Fruit fly (Drosophila melanogaster) S2 (cell line): ENCODE data around the gene CG12689.

ENCODE experiments used
- CG8478 ChIP-seq: fragments of >200 bp; optimal IDR thresholded peaks from 2 replicates; lab custom pipeline; 2018
- CTCF ChIP-seq, 2 experiments: fragments of >200 bp; optimal IDR thresholded peaks; 2 replicates each; lab custom pipeline; 2018

Gene CG12689

DNA sequence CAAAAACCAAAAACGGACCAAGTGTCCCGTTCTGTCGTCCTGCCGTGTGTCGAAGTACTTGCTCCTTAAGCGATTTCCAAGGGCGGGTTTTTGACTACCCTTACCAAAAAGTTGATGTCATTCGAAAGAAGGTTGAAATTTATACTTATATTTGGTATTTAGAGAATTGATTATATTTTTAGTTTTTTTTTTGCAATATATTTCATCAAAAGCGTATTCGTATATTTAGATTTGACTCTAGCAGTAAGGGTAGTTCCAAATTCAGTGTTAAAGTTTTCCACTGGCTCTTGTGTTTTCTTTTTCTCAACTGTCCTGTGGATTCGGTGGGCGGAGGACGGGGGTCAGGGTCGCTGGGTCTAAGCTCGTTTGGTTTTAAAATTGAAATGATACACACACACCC, 35.2 kb downstream of the CG12689 start:
- TF ChIP-seq CTCF (optimal IDR thresholded peaks at IDR 0.05; lab: Kevin White, UChicago), result no peak
- TF ChIP-seq CG8478 (lab: Kevin White, UChicago), result no peak

DNA sequence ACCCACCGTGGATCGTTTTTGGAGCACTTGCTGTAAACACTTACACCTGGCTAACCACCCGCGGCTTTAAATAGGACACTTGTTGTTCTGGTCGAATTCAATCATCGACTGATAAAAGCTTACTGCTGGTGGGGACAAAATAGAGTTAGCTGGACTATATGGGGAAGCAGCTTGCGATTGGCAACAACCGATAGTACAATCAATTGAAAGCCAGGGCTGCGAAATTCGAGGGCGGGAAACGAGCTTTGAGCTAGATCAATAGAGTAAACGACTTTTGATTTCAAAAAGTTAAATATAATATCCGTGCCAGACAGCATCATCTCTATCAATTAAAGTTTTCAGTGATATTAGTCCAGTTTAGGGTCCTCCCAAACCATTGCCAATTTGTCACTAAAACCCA, 38.0 kb downstream of the CG12689 start, which contains the start of gene CG32719:
Gene CG32719, minus strand, starts transcription at position 101 of the 400 bp plus-strand sequence.
- TF ChIP-seq CG8478 (lab: Kevin White, UChicago) (no peak), CTCF (optimal IDR thresholded peaks at IDR 0.05; lab: Kevin White, UChicago) (no peak)

DNA sequence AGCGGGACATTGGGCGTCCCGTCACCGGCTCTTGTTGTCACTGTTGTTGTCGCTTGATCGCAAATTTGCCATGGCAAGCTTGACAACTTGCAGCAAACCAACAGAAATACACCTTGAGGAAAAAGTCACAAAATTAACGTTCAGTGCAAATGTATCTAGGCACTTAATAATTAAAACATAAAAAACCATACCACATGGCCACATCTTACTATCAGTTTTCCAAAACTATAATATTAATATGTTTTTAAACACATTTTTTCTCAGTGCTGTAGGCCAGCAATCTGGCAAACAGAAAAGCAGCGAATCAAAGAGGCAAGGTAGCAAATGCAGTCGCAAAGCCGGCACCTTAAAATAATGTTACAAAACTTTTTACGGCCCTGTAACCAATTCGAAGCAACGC, 39.6 kb downstream of the CG12689 start:
- TF ChIP-seq CTCF (optimal IDR thresholded peaks at IDR 0.05; lab: Kevin White, UChicago) (no peak), CG8478 (lab: Kevin White, UChicago) (no peak)

DNA sequence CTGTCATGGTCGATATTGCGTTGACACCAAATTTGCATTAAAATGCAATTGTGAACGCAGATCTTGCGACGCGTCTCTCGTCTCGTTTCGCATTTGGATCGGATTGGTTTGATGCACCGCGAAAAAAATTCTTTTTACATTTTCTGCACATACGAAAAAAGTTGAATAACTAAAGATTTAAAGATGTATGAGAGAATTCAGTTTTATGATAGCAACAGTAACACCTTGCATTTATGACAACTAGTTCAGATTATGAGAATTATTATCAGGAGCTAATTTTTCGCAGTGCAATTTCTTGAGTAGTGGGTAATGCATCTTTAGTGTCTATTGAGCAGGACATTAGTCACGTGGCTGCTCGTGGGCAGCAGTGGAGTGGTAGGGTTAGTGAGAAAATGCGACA, 42.0 kb downstream of the CG12689 start:
- no peak for TF ChIP-seq CTCF (optimal IDR thresholded peaks at IDR 0.05; lab: Kevin White, UChicago)
- TF ChIP-seq CG8478 (lab: Kevin White, UChicago), result no peak

DNA sequence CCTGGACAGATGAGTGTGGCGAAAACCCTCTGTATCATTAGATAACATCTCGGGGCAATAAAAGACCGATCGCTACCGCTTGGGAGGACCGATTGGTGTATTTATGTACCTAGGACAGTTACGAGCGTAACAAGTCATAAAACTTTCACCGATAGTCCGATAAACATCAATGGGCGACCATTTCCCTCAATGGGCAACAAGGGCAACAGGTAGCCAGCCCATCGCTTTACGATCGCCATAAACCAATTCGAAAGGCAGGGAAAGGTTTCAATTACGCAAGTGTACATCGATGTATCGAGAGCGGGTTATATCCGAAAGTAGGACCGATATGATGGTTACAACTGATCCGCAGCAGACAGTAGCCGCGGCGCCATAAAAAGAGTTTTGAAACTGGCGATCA, 43.4 kb downstream of the CG12689 start:
- TF ChIP-seq CG8478 (lab: Kevin White, UChicago), result no peak
- no peak for TF ChIP-seq CTCF (optimal IDR thresholded peaks at IDR 0.05; lab: Kevin White, UChicago)

DNA sequence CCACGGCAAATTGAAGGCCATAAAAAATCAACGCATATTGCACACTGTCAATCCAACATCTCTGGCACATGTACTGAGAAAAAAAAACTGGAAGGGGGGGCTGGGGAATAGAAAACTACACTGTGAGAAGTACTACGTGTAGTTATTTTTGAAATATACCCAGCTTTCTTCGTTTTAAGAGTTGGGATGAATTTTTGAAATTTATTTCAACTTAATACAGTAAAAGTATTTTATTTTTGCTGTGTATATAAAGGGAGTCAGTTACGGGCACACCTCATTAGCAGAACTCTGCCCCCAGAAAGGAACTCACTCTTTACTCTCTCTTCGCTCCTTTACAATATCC, 44.5 kb downstream of the CG12689 start:
- TF ChIP-seq CG8478 (lab: Kevin White, UChicago) (no peak), CTCF (optimal IDR thresholded peaks at IDR 0.05; lab: Kevin White, UChicago) (no peak)

DNA sequence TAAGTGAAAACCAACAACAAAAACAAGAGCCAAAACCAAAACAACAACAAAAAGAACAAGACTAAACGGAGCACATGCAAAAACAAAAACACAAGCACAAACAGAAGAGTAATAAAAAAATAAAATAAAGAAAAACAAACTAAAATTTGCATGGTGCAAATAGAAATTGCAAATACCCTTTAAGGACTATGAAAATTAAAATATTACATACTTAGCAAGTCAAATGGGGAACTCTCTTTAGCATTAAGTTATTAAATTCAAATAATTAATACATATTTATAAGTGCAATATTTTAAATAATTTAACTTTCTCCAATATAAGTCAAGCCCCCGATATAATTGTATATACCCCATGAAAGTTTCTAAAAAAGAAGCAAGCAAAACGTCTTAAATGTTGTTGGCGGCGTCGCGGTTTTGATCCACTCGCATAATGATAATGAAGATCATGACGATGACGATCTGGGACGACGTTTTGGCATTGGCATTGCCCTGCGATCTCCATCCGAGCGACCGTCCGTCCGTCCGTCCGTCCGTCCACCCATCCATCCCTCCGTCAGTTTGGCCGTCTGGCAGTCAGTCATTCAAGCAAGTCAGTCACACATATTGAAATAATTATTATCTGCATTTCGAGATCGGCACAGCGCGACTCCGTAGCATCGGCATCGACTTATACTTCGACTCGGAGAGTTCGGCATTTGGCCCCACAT, 45.0 kb downstream of the CG12689 start:
- no peak for TF ChIP-seq CG8478 (lab: Kevin White, UChicago)
- TF ChIP-seq CTCF (optimal IDR thresholded peaks at IDR 0.05; lab: Kevin White, UChicago), result no peak

DNA sequence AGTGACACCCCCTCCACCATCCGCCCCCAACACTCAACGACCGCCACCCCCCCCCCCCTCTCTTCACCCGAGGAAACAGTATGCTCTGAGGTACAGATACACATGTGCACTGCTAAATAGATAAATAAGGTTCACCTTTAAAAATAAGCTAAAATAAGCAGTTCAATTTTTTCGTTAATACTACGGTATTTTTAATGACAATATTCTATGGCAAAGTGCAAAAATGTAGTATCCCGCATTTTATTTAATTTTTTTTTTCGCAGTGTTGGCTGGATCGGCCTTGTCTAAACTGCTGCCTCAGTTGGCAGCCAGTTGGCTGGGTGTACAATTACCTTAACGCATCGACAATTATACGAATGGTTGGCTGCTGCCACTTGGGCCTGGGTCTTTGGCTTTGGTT, 46.8 kb downstream of the CG12689 start:
- TF ChIP-seq CTCF (optimal IDR thresholded peaks at IDR 0.05; lab: Kevin White, UChicago) (no peak), CG8478 (lab: Kevin White, UChicago) (no peak)

DNA sequence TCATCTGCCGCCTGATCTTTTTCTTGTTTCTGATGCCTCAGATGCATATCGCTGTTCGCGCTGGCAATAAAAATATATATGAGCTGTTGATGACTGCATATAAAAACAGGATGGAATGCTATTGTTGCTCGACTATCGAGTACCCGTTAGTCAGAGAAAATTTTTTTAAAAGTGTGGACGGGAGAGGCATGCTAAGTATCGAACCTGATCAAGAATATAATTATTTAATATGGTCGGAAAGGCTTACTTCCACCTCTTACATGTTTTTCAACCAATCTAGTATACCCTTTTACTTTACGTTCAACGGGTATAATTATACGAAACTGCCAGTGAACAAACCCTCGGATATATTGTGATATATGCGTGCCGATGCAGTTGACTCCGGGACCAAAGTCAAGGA, 48.1 kb downstream of the CG12689 start:
- TF ChIP-seq CG8478 (lab: Kevin White, UChicago) (no peak), CTCF (optimal IDR thresholded peaks at IDR 0.05; lab: Kevin White, UChicago) (no peak)

DNA sequence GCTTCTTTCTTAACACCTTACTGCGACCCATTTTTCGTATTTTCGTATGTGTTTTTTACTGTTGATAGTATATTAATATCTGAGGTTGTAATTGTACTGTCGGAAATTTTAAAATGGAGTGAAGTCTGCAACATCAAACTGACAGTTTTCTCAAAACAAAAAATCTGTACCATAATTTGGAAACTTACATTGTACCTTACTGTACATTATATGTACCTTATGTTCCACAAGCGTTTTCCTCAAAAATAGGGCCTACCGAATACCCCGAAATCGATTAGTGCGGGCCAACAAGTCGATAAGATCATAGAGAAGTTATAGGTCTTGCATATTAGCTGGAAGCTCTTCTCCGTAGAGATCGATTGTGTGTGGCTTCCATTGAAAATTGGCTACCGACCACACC, 49.1 kb downstream of the CG12689 start, which contains the start of gene CG32720:
Gene CG32720, minus strand, starts transcription at position 101 of the 400 bp plus-strand sequence.
- no peak for TF ChIP-seq CG8478 (lab: Kevin White, UChicago)
- no peak for TF ChIP-seq CTCF (optimal IDR thresholded peaks at IDR 0.05; lab: Kevin White, UChicago)
